Worm (Caenorhabditis elegans) whole organism, midembryonic: Measurements from ENCODE around the gene lin-42.

ENCODE experiments used
- T22C8.4 ChIP-seq: fragments of 200-800 bp; sonication (Bioruptor generic); IDR thresholded peaks from 2 replicates; pipeline ENCODE4 v1.3.6; 2022; ENCODE audit warnings: missing genetic modification characterization, missing compliant biosample characterization
- cog-1 ChIP-seq: sonication (generic microtip); optimal IDR thresholded peaks from 2 replicates; lab custom pipeline; 2016; ENCODE audit warnings: missing genetic modification characterization, missing compliant biosample characterization
- flt-1 ChIP-seq: fragments of 200-800 bp; sonication (Bioruptor generic); IDR thresholded peaks from 2 replicates; pipeline ENCODE4 v1.3.6; 2022; ENCODE audit warnings: missing genetic modification characterization, missing compliant biosample characterization
- klf-2 ChIP-seq: fragments of 200-800 bp; sonication (Bioruptor generic); conservative IDR thresholded peaks from 2 replicates; pipeline ENCODE4 v1.3.6; 2022; ENCODE audit warnings: missing genetic modification reagents, missing genetic modification characterization, missing compliant biosample characterization
- med-1 ChIP-seq: sonication (generic microtip); optimal IDR thresholded peaks from 2 replicates; lab custom pipeline; 2017; ENCODE audit warnings: missing genetic modification characterization, mild to moderate bottlenecking, missing compliant biosample characterization, antibody characterized with exemption, missing genetic modification reagents; ENCODE audit not compliant: insufficient read depth
- ref-1 ChIP-seq: fragments of 200-800 bp; sonication (Bioruptor generic); conservative IDR thresholded peaks from 2 replicates; pipeline ENCODE4 v1.3.6; 2022; ENCODE audit warnings: missing genetic modification reagents, missing genetic modification characterization, missing compliant biosample characterization
- tab-1 ChIP-seq: fragments of 200-800 bp; sonication (Bioruptor generic); IDR thresholded peaks from 2 replicates; pipeline ENCODE4 v1.3.6; 2022; ENCODE audit warnings: missing genetic modification characterization, missing compliant biosample characterization
- ztf-23 ChIP-seq: fragments of 200-800 bp; sonication (Bioruptor generic); IDR thresholded peaks from 2 replicates; pipeline ENCODE4 v1.3.6; 2022; ENCODE audit warnings: missing genetic modification reagents, missing genetic modification characterization, missing compliant biosample characterization
- ztf-29 ChIP-seq: fragments of 200-800 bp; sonication (Bioruptor generic); IDR thresholded peaks from 2 replicates; pipeline ENCODE4 v1.3.6; 2022; ENCODE audit warnings: missing genetic modification reagents, missing genetic modification characterization, missing compliant biosample characterization

Gene lin-42

DNA sequence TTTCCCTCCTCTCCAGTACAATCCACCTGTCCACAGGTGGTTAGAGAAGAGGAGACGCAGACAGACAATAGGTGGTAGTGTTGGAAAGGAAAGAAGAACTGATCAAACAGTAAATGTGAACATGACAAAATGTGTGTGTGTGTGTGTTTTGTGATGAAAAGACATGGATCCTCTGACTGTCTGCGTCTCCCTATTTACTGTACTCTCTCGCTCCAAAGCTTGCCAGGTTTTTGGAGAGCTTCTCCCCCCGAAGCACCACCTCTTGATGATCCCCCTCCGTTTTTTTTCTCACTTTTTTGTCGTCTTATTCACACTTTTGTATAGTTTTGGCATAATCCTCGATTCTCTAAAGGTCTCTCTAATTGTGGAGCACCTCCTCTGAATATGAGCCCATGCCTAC lies 34.9 kb downstream of the lin-42 start:
- TF ChIP-seq tab-1 (GFP tag; lab: Robert Waterston, UW) (no peak), cog-1 (no peak), med-1 (no peak), ztf-23 (no peak), flt-1 (GFP tag; lab: Robert Waterston, UW) (no peak), ref-1 (GFP tag; lab: Robert Waterston, UW) (no peak)

DNA sequence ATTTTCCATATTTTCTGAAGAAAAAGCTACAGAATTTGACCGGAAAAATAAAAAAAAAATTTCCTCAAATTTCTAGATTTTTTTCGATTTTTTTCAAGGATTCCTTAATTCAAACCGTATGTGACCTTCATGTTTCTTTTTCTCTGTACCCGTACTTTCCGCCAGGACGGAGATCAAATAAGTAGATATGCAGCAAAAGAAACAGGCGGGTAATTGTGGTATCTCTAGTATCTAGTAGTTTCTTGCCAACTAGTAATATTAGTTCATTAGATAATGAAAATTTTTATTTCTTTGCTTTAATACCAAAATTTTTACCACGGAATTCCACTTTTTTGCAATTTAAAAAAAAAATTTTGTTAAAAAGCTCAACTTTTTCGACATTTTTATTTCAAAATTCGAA lies 37.5 kb downstream of the lin-42 start:
- TF ChIP-seq cog-1 (no peak), med-1 (no peak), tab-1 (GFP tag; lab: Robert Waterston, UW) (no peak), ztf-23 (no peak), ref-1 (GFP tag; lab: Robert Waterston, UW) (no peak), flt-1 (GFP tag; lab: Robert Waterston, UW) (no peak), klf-2 (GFP tag; lab: Robert Waterston, UW) (no peak), ztf-29 (GFP tag; lab: Robert Waterston, UW) (no peak), T22C8.4 (no peak)

DNA sequence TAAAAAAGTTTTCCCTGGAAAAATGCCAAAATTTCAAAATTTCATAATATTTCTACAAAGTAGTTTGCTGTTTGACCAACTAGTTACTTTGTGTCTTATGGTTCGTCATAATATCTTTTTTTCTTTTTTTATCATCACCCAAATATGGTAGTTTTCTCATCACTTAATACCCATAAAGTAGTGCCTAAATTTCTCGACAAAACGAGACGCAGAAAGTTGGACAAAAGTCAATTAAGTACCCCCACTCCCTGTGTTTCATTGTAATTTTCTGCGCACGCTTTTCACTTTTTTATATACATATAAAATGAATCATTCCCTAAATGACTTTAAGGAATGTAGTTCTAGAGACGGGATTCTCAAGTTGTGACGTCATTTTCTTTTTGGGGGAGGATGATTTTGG lies 48.6 kb downstream of the lin-42 start:
- TF ChIP-seq med-1 (no peak), ref-1 (GFP tag; lab: Robert Waterston, UW) (no peak), flt-1 (GFP tag; lab: Robert Waterston, UW) (no peak), cog-1 (no peak), ztf-29 (GFP tag; lab: Robert Waterston, UW) (no peak)

- no peak for TF ChIP-seq cog-1
- TF ChIP-seq klf-2 (GFP tag; lab: Robert Waterston, UW): no peak
- TF ChIP-seq flt-1 (GFP tag; lab: Robert Waterston, UW): no peak
- no peak for TF ChIP-seq med-1
- TF ChIP-seq T22C8.4: no peak
- no peak for TF ChIP-seq ref-1 (GFP tag; lab: Robert Waterston, UW)
- no peak for TF ChIP-seq ztf-29 (GFP tag; lab: Robert Waterston, UW)
- TF ChIP-seq tab-1 (GFP tag; lab: Robert Waterston, UW): no peak
- TF ChIP-seq ztf-23: no peak
These were observed 52.2 kb downstream of the lin-42 start for ce11 chrII:1199987-1200386.

ce11 chrII:1197074-1197473 lies 55.1 kb downstream of the lin-42 start, which contains the start of gene F53A10.2:
F53A10.2 (plus strand) TSS chrII:1197374.
- TF ChIP-seq tab-1 (GFP tag; lab: Robert Waterston, UW): no peak
- no peak for TF ChIP-seq ref-1 (GFP tag; lab: Robert Waterston, UW)
- no peak for TF ChIP-seq med-1
- no peak for TF ChIP-seq ztf-23
- no peak for TF ChIP-seq flt-1 (GFP tag; lab: Robert Waterston, UW)
- no peak for TF ChIP-seq ztf-29 (GFP tag; lab: Robert Waterston, UW)
- no peak for TF ChIP-seq klf-2 (GFP tag; lab: Robert Waterston, UW)
- TF ChIP-seq T22C8.4: no peak
- no peak for TF ChIP-seq cog-1

- TF ChIP-seq ztf-29 (GFP tag; lab: Robert Waterston, UW) (no peak), med-1 (no peak), klf-2 (GFP tag; lab: Robert Waterston, UW) (no peak), tab-1 (GFP tag; lab: Robert Waterston, UW) (no peak), T22C8.4 (no peak), flt-1 (GFP tag; lab: Robert Waterston, UW) (no peak), ref-1 (GFP tag; lab: Robert Waterston, UW) (no peak), ztf-23 (no peak), cog-1 (no peak)
These were observed 56.0 kb downstream of the lin-42 start for ce11 chrII:1196129-1196528.

DNA sequence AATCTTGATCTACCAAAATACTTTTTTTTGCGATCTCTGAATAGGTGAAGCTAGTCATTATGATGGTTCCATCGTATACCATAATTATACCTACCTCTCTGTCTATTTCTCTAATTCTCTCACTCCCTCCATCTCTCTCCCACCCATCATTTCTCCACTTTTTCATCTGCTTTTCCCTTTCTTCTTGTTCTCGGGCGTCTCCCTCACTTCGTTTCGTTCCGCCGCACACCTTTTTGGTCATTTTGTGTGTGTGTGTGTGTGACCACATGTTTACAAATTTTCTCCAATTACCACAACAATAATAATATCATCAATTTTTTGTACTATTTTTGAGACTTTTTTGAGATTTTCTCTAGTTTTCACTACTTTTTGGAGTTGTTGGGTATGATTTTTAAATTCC lies 60.3 kb downstream of the lin-42 start:
- no peak for TF ChIP-seq flt-1 (GFP tag; lab: Robert Waterston, UW)
- no peak for TF ChIP-seq ztf-23
- TF ChIP-seq cog-1: no peak
- no peak for TF ChIP-seq tab-1 (GFP tag; lab: Robert Waterston, UW)
- no peak for TF ChIP-seq klf-2 (GFP tag; lab: Robert Waterston, UW)
- no peak for TF ChIP-seq ref-1 (GFP tag; lab: Robert Waterston, UW)
- TF ChIP-seq ztf-29 (GFP tag; lab: Robert Waterston, UW): no peak
- TF ChIP-seq med-1: no peak

DNA sequence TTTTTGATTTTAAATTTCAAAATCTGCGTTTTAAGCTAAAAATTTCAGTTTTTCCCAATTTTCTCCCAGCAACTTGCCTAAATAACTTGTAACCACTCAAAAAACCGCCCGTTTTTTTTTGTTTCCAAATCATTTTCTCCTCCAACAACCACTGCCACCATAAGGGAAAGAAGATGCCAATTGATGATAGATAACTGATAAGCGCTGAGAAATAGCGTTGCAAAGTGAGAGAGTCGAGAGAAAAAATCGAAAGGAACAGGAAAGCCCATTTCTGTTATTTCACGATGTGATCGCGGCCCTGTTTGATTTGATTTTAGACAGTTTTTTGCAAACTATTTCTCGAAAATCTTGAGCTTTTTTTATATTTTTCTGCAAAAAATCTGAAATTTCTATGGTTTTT lies 62.5 kb downstream of the lin-42 start:
- TF ChIP-seq T22C8.4: no peak
- TF ChIP-seq tab-1 (GFP tag; lab: Robert Waterston, UW): no peak
- no peak for TF ChIP-seq ref-1 (GFP tag; lab: Robert Waterston, UW)
- no peak for TF ChIP-seq flt-1 (GFP tag; lab: Robert Waterston, UW)
- no peak for TF ChIP-seq ztf-29 (GFP tag; lab: Robert Waterston, UW)
- no peak for TF ChIP-seq ztf-23
- TF ChIP-seq med-1: no peak
- no peak for TF ChIP-seq cog-1
- no peak for TF ChIP-seq klf-2 (GFP tag; lab: Robert Waterston, UW)

ce11 chrII:1188137-1188536 lies 64.0 kb downstream of the lin-42 start:
- TF ChIP-seq klf-2 (GFP tag; lab: Robert Waterston, UW): no peak
- TF ChIP-seq flt-1 (GFP tag; lab: Robert Waterston, UW): no peak
- TF ChIP-seq T22C8.4: no peak
- TF ChIP-seq cog-1: no peak
- no peak for TF ChIP-seq ref-1 (GFP tag; lab: Robert Waterston, UW)
- TF ChIP-seq med-1: no peak
- TF ChIP-seq ztf-29 (GFP tag; lab: Robert Waterston, UW): no peak
- no peak for TF ChIP-seq ztf-23
- no peak for TF ChIP-seq tab-1 (GFP tag; lab: Robert Waterston, UW)
